Fruit fly (Drosophila melanogaster) whole organism, embryonic: ENCODE data around the gene CG42395.
A peak's percentile ranks its signal among the peaks of the same experiment; 100 is the strongest.

ENCODE experiments used
- Adf1 ChIP-seq: fragments of 200-800 bp; sonication (Bioruptor generic); IDR thresholded peaks from 2 replicates; pipeline ENCODE4 v1.3.6; 2022; ENCODE audit warnings: missing biosample characterization, missing genetic modification characterization
- Aef1 ChIP-seq: fragments of 200-800 bp; sonication (Bioruptor generic); IDR thresholded peaks from 3 replicates; pipeline ENCODE4 v1.3.6; 2022; ENCODE audit warnings: missing biosample characterization, missing genetic modification characterization
- Bdp1 ChIP-seq: fragments of 200-800 bp; sonication (Bioruptor generic); optimal IDR thresholded peaks from 3 replicates; lab custom pipeline; 2016; ENCODE audit warnings: missing biosample characterization, missing genetic modification characterization
- BtbVII ChIP-seq: fragments of 200-800 bp; sonication (Bioruptor generic); optimal IDR thresholded peaks from 3 replicates; lab custom pipeline; 2017; ENCODE audit warnings: missing biosample characterization, mild to moderate bottlenecking, missing genetic modification characterization
- CG10462 ChIP-seq: fragments of 200-800 bp; sonication (Bioruptor generic); optimal IDR thresholded peaks from 2 replicates; lab custom pipeline; 2016; ENCODE audit warnings: missing biosample characterization, missing genetic modification characterization
- CG10959 ChIP-seq: fragments of 200-800 bp; sonication (Bioruptor generic); IDR thresholded peaks from 2 replicates; pipeline ENCODE4 v1.3.6; 2022; ENCODE audit warnings: missing biosample characterization, missing genetic modification characterization
- CG12769 ChIP-seq: fragments of 200-800 bp; sonication (Bioruptor generic); optimal IDR thresholded peaks from 2 replicates; lab custom pipeline; 2019; ENCODE audit warnings: missing biosample characterization, mild to moderate bottlenecking, missing genetic modification characterization, moderate library complexity
- CG13424 ChIP-seq: fragments of 200-800 bp; sonication (Bioruptor generic); optimal IDR thresholded peaks from 2 replicates; lab custom pipeline; 2019; ENCODE audit warnings: missing biosample characterization, mild to moderate bottlenecking, missing genetic modification characterization, moderate library complexity
- CG13894 ChIP-seq: fragments of 200-800 bp; sonication (Bioruptor generic); optimal IDR thresholded peaks from 3 replicates; lab custom pipeline; 2018; ENCODE audit warnings: missing biosample characterization, mild to moderate bottlenecking, missing genetic modification characterization, moderate library complexity
- CG14014 ChIP-seq: fragments of 200-800 bp; sonication (Bioruptor generic); IDR thresholded peaks from 2 replicates; pipeline ENCODE4 v1.3.6; 2022; ENCODE audit warnings: missing biosample characterization, missing genetic modification characterization
- CG15011 ChIP-seq: fragments of 200-800 bp; sonication (Bioruptor generic); optimal IDR thresholded peaks from 3 replicates; lab custom pipeline; 2018; ENCODE audit warnings: missing biosample characterization, mild to moderate bottlenecking, missing genetic modification characterization
- CG15514 ChIP-seq: fragments of 200-800 bp; sonication (Bioruptor generic); optimal IDR thresholded peaks from 3 replicates; lab custom pipeline; 2017; ENCODE audit warnings: missing biosample characterization, missing genetic modification characterization, mild to moderate bottlenecking, moderate library complexity, missing genetic modification reagents
- CG15601 ChIP-seq: fragments of 200-800 bp; sonication (Bioruptor generic); optimal IDR thresholded peaks from 3 replicates; lab custom pipeline; 2019; ENCODE audit warnings: missing biosample characterization, mild to moderate bottlenecking, missing genetic modification characterization, moderate library complexity
- CG15696 ChIP-seq: fragments of 200-800 bp; sonication (Bioruptor generic); optimal IDR thresholded peaks from 2 replicates; lab custom pipeline; 2019; ENCODE audit warnings: missing biosample characterization, mild to moderate bottlenecking, missing genetic modification characterization, moderate library complexity
- CG16779 ChIP-seq: fragments of 200-800 bp; sonication (Bioruptor generic); IDR thresholded peaks from 2 replicates; pipeline ENCODE4 v1.3.6; 2022; ENCODE audit warnings: missing biosample characterization, missing genetic modification characterization
- CG17328 ChIP-seq: fragments of 200-800 bp; sonication (Bioruptor generic); IDR thresholded peaks from 2 replicates; pipeline ENCODE4 v1.3.6; 2022; ENCODE audit warnings: missing biosample characterization, missing genetic modification characterization
- CG17568 ChIP-seq: fragments of 200-800 bp; sonication (Bioruptor generic); optimal IDR thresholded peaks from 2 replicates; lab custom pipeline; 2018; ENCODE audit warnings: missing biosample characterization, mild to moderate bottlenecking, missing genetic modification characterization, moderate library complexity
- CG17829 ChIP-seq: fragments of 200-800 bp; optimal IDR thresholded peaks from 2 replicates; lab custom pipeline; 2019; ENCODE audit warnings: missing biosample characterization, mild to moderate bottlenecking, missing genetic modification characterization, moderate library complexity
- CG3163 ChIP-seq: fragments of 200-800 bp; sonication (Bioruptor generic); optimal IDR thresholded peaks from 3 replicates; lab custom pipeline; 2016; ENCODE audit warnings: missing biosample characterization, missing genetic modification characterization
- CG3995 ChIP-seq: fragments of 200-800 bp; sonication (Bioruptor generic); optimal IDR thresholded peaks from 3 replicates; lab custom pipeline; 2016; ENCODE audit warnings: missing biosample characterization, missing genetic modification characterization
- CG4424 ChIP-seq: fragments of 200-800 bp; sonication (Bioruptor generic); optimal IDR thresholded peaks from 3 replicates; lab custom pipeline; 2016; ENCODE audit warnings: missing biosample characterization, missing genetic modification characterization
- CG5245 ChIP-seq: fragments of 200-800 bp; sonication (Bioruptor generic); optimal IDR thresholded peaks from 3 replicates; lab custom pipeline; 2016; ENCODE audit warnings: missing biosample characterization, missing genetic modification characterization
- CG5953 ChIP-seq: fragments of 200-800 bp; sonication (Bioruptor generic); IDR thresholded peaks from 2 replicates; pipeline ENCODE4 v1.3.6; 2022; ENCODE audit warnings: missing biosample characterization, missing genetic modification characterization
- CG6254 ChIP-seq: fragments of 200-800 bp; sonication (Bioruptor generic); optimal IDR thresholded peaks from 3 replicates; lab custom pipeline; 2017; ENCODE audit warnings: mild to moderate bottlenecking, missing biosample characterization, missing genetic modification reagents, missing genetic modification characterization
- CG6765 ChIP-seq: fragments of 200-800 bp; sonication (Bioruptor generic); optimal IDR thresholded peaks from 3 replicates; lab custom pipeline; 2017; ENCODE audit warnings: missing biosample characterization, mild to moderate bottlenecking, missing genetic modification characterization
- CG8290 ChIP-seq, 3 experiments: fragments of 200-800 bp; sonication (Bioruptor generic); optimal IDR thresholded peaks; 2 replicates each; lab custom pipeline; 2016 to 2019; ENCODE audit warnings: missing biosample characterization in 3 of 3, missing genetic modification characterization in 3 of 3, mild to moderate bottlenecking in 2 of 3, moderate library complexity in 1 of 3
- CG9215 ChIP-seq: fragments of 200-800 bp; sonication (Bioruptor generic); IDR thresholded peaks from 2 replicates; pipeline ENCODE4 v1.3.6; 2022; ENCODE audit warnings: missing biosample characterization, missing genetic modification characterization
- CrebB ChIP-seq: fragments of 200-800 bp; sonication (Bioruptor generic); optimal IDR thresholded peaks from 3 replicates; lab custom pipeline; 2018; ENCODE audit warnings: missing biosample characterization, mild to moderate bottlenecking, missing genetic modification characterization
- E2f1 ChIP-seq: fragments of 200-800 bp; sonication (Bioruptor generic); IDR thresholded peaks from 2 replicates; pipeline ENCODE4 v1.3.6; 2022; ENCODE audit warnings: missing biosample characterization, missing genetic modification characterization
- Hr78 ChIP-seq, 2 experiments: fragments of 200-800 bp in 1 of 2; fragments of >200 bp in 1 of 2; sonication (Bioruptor generic) in 1 of 2; optimal IDR thresholded peaks; 2 replicates each; lab custom pipeline; 2017 to 2019; ENCODE audit warnings: missing biosample characterization in 2 of 2, missing genetic modification characterization in 2 of 2, mild to moderate bottlenecking in 1 of 2, moderate library complexity in 1 of 2
- NFAT ChIP-seq: fragments of 200-800 bp; sonication (Bioruptor generic); IDR thresholded peaks from 2 replicates; pipeline ENCODE4 v1.3.6; 2022; ENCODE audit warnings: missing biosample characterization, missing genetic modification characterization
- Oaz ChIP-seq: fragments of 200-800 bp; sonication (Bioruptor generic); IDR thresholded peaks from 2 replicates; pipeline ENCODE4 v1.3.6; 2022; ENCODE audit warnings: missing biosample characterization, missing genetic modification characterization
- PHDP ChIP-seq: fragments of 200-800 bp; sonication (Bioruptor generic); optimal IDR thresholded peaks from 3 replicates; lab custom pipeline; 2018; ENCODE audit warnings: missing biosample characterization, mild to moderate bottlenecking, missing genetic modification characterization, moderate library complexity
- Stat92E ChIP-seq, 3 experiments: fragments of >200 bp in 2 of 3; fragments of 200-800 bp in 1 of 3; sonication (Bioruptor generic) in 1 of 3; optimal IDR thresholded peaks; 2 replicates each; lab custom pipeline; 2017 to 2019; ENCODE audit warnings: missing biosample characterization in 3 of 3, missing genetic modification characterization in 3 of 3, mild to moderate bottlenecking in 1 of 3, moderate library complexity in 1 of 3
- bcd ChIP-seq: fragments of 200-800 bp; sonication (Bioruptor generic); optimal IDR thresholded peaks from 2 replicates; lab custom pipeline; 2017; ENCODE audit warnings: missing biosample characterization, mild to moderate bottlenecking, missing genetic modification characterization
- bowl ChIP-seq: fragments of 200-800 bp; sonication (Bioruptor generic); IDR thresholded peaks from 2 replicates; pipeline ENCODE4 v1.3.6; 2022; ENCODE audit warnings: missing biosample characterization, missing genetic modification characterization
- exex ChIP-seq: fragments of 200-800 bp; sonication (Bioruptor generic); optimal IDR thresholded peaks from 4 replicates; lab custom pipeline; 2018; ENCODE audit warnings: missing biosample characterization, mild to moderate bottlenecking, missing genetic modification characterization, moderate library complexity
- eyg ChIP-seq: fragments of 200-800 bp; sonication (Bioruptor generic); optimal IDR thresholded peaks from 3 replicates; lab custom pipeline; 2016; ENCODE audit warnings: missing biosample characterization, missing genetic modification characterization
- ftz-f1 ChIP-seq: fragments of 200-800 bp; sonication (Bioruptor generic); optimal IDR thresholded peaks from 2 replicates; lab custom pipeline; 2016; ENCODE audit warnings: missing biosample characterization, missing genetic modification characterization
- gsb-n ChIP-seq: fragments of 200-800 bp; sonication (Bioruptor generic); optimal IDR thresholded peaks from 3 replicates; lab custom pipeline; 2018; ENCODE audit warnings: missing biosample characterization, mild to moderate bottlenecking, missing genetic modification characterization
- lbe ChIP-seq: fragments of 200-800 bp; sonication (Bioruptor generic); optimal IDR thresholded peaks from 2 replicates; lab custom pipeline; 2016; ENCODE audit warnings: missing biosample characterization, mild to moderate bottlenecking, missing genetic modification characterization
- nmo ChIP-seq: fragments of 200-800 bp; sonication (Bioruptor generic); optimal IDR thresholded peaks from 2 replicates; lab custom pipeline; 2018; ENCODE audit warnings: missing biosample characterization, mild to moderate bottlenecking, missing genetic modification characterization, moderate library complexity
- org-1 ChIP-seq: fragments of 200-800 bp; sonication (Bioruptor generic); optimal IDR thresholded peaks from 2 replicates; lab custom pipeline; 2017; ENCODE audit warnings: missing biosample characterization, missing genetic modification characterization
- pb ChIP-seq: fragments of 200-800 bp; sonication (Bioruptor generic); optimal IDR thresholded peaks from 3 replicates; lab custom pipeline; 2016; ENCODE audit warnings: missing biosample characterization, missing genetic modification characterization
- pzg ChIP-seq: fragments of 200-800 bp; sonication (Bioruptor generic); optimal IDR thresholded peaks from 3 replicates; lab custom pipeline; 2018; ENCODE audit warnings: missing biosample characterization, mild to moderate bottlenecking, missing genetic modification characterization, moderate library complexity
- row ChIP-seq: fragments of 200-800 bp; sonication (Bioruptor generic); IDR thresholded peaks from 3 replicates; pipeline ENCODE4 v1.3.6; 2022; ENCODE audit warnings: missing biosample characterization, missing genetic modification characterization
- slou ChIP-seq: fragments of 200-800 bp; sonication (Bioruptor generic); optimal IDR thresholded peaks from 3 replicates; lab custom pipeline; 2016; ENCODE audit warnings: missing biosample characterization, missing genetic modification characterization
- yki ChIP-seq: fragments of >200 bp; optimal IDR thresholded peaks from 3 replicates; lab custom pipeline; 2018

The CG42395 gene

dm6 chrX:9553545-9554320, 22.3 kb downstream of the CG42395 start (continued):
- TF ChIP-seq CG3163 (no peak), Aef1 (GFP tag; lab: Robert Waterston, UW) (peak; percentile 82; the same call in 2 of the 3 replicates), CG15601 (peak; percentile 79), org-1 (GFP tag; lab: Kevin White, UChicago) (peak; percentile 85), CG12769 (peak; percentile 91), CG9215 (GFP tag; lab: Robert Waterston, UW) (peak; percentile 79), CG13894 (tag; lab: Kevin White, UChicago) (peak; percentile 87), CG14014 (GFP tag; lab: Robert Waterston, UW) (peak; percentile 89), BtbVII (GFP tag; lab: Kevin White, UChicago) (peak; percentile 85), nmo (peak; percentile 87), Adf1 (GFP tag; lab: Robert Waterston, UW) (peak; percentile 56; the same call in 1 of the 2 replicates), bowl (GFP tag; lab: Robert Waterston, UW) (no peak; the same call in 1 of the 2 replicates), gsb-n (peak; percentile 81), CG17568 (peak; percentile 87), lbe (GFP tag; lab: Kevin White, UChicago) (peak; percentile 86), eyg (GFP tag; lab: Kevin White, UChicago) (no peak), Oaz (peak; percentile 72), bcd (GFP tag; lab: Kevin White, UChicago) (peak; percentile 88), Hr78 (GFP tag; optimal IDR thresholded peaks at IDR 0.05; lab: Kevin White, UChicago) (peak in 1 of 2 experiments; percentile 40), pb (GFP tag; lab: Kevin White, UChicago) (peak; percentile 4), CG6765 (peak; percentile 70), Stat92E (GFP tag; optimal IDR thresholded peaks at IDR 0.05; lab: Kevin White, UChicago) (no peak), CG16779 (GFP tag; lab: Robert Waterston, UW) (0 out of 2 replicates have a peak, but pooled peaks have one; percentile 53), ftz-f1 (GFP tag; lab: Kevin White, UChicago) (no peak), CG3995 (GFP tag; lab: Kevin White, UChicago) (peak; percentile 63), CG13424 (peak; percentile 92), CG8290 (GFP tag; optimal IDR thresholded peaks at IDR 0.05; lab: Kevin White, UChicago) (peak; percentile 85), CG8290 (tag; optimal IDR thresholded peaks at IDR 0.05; lab: Kevin White, UChicago) (peak; percentile 44 to 89), NFAT (peak; percentile 69), CG15696 (tag; lab: Kevin White, UChicago) (peak; percentile 82), exex (tag; lab: Kevin White, UChicago) (peak; percentile 47), CG10959 (peak; percentile 81), CG5953 (GFP tag; lab: Robert Waterston, UW) (peak; percentile 56; the same call in 1 of the 2 replicates), CG15011 (GFP tag; lab: Kevin White, UChicago) (peak; percentile 72), CG6254 (GFP tag; lab: Kevin White, UChicago) (peak; percentile 77), CrebB (peak; percentile 88), yki (lab: Kevin White, UChicago) (no peak), Bdp1 (GFP tag; lab: Kevin White, UChicago) (peak; percentile 69), pzg (GFP tag; lab: Kevin White, UChicago) (peak; percentile 42), CG15514 (GFP tag; lab: Kevin White, UChicago) (peak; percentile 82), CG17328 (GFP tag; lab: Robert Waterston, UW) (peak; percentile 89), PHDP (peak; percentile 90), slou (peak; percentile 65), CG17829 (tag; lab: Kevin White, UChicago) (peak; percentile 90), CG4424 (GFP tag; lab: Kevin White, UChicago) (peak; percentile 89), CG5245 (GFP tag; lab: Kevin White, UChicago) (peak; percentile 78), row (GFP tag; lab: Robert Waterston, UW) (peak; percentile 96), CG10462 (GFP tag; lab: Kevin White, UChicago) (peak; percentile 70), E2f1 (GFP tag; lab: Robert Waterston, UW) (peak; percentile 64)
